Worm (Caenorhabditis elegans) whole organism, L4 larva: ENCODE measurements around the gene C18H7.1.

ENCODE experiments used
- D1046.2 ChIP-seq: fragments of 200-800 bp; sonication (Bioruptor generic); IDR thresholded peaks from 2 replicates; pipeline ENCODE4 v1.3.6; 2022; ENCODE audit warnings: missing genetic modification characterization, missing compliant biosample characterization
- F10B5.3 ChIP-seq: sonication (generic microtip); optimal IDR thresholded peaks from 2 replicates; lab custom pipeline; 2016; ENCODE audit warnings: mild to moderate bottlenecking, missing genetic modification characterization, missing compliant biosample characterization
- F44E2.7 ChIP-seq: fragments of 200-800 bp; sonication (Bioruptor generic); IDR thresholded peaks from 2 replicates; pipeline ENCODE4 v2.1.2; 2022; ENCODE audit warnings: missing genetic modification characterization, missing compliant biosample characterization
- R02D3.7 ChIP-seq: fragments of 150-350 bp; sonication (generic microtip); optimal IDR thresholded peaks from 3 replicates; lab custom pipeline; 2014; ENCODE audit warnings: missing biosample characterization, missing genetic modification characterization
- Y105C5A.15 ChIP-seq: fragments of 200-800 bp; sonication (Bioruptor generic); IDR thresholded peaks from 2 replicates; pipeline ENCODE4 v1.3.6; 2022; ENCODE audit warnings: missing genetic modification characterization, missing compliant biosample characterization
- Y5F2A.4 ChIP-seq: fragments of 200-800 bp; sonication (Bioruptor generic); optimal IDR thresholded peaks from 2 replicates; lab custom pipeline; 2018; ENCODE audit warnings: mild to moderate bottlenecking, missing genetic modification characterization, missing compliant biosample characterization
- aha-1 ChIP-seq: fragments of 150-350 bp; peaks from one replicate; lab custom pipeline; 2014; ENCODE audit warnings: missing biosample characterization, missing genetic modification characterization
- attf-4 ChIP-seq: sonication (generic microtip); optimal IDR thresholded peaks from 3 replicates; lab custom pipeline; 2017; ENCODE audit warnings: missing biosample characterization, missing genetic modification characterization
- ceh-28 ChIP-seq: fragments of 150-350 bp; optimal IDR thresholded peaks from 2 replicates; lab custom pipeline; 2014; ENCODE audit warnings: missing biosample characterization, missing genetic modification reagents, missing genetic modification characterization
- cey-2 ChIP-seq: sonication (generic microtip); optimal IDR thresholded peaks from 3 replicates; lab custom pipeline; 2017; ENCODE audit warnings: missing genetic modification characterization, mild to moderate bottlenecking, missing compliant biosample characterization, antibody characterized with exemption, borderline replicate concordance; ENCODE audit not compliant: insufficient read depth
- daf-12 ChIP-seq: fragments of 150-350 bp; optimal IDR thresholded peaks from 2 replicates; lab custom pipeline; 2014; ENCODE audit warnings: missing biosample characterization, missing genetic modification reagents, missing genetic modification characterization
- daf-16 ChIP-seq, 3 experiments: sonication (generic microtip); optimal IDR thresholded peaks; 2 replicates each; lab custom pipeline; 2016 to 2017; ENCODE audit warnings: missing genetic modification characterization in 3 of 3, missing genetic modification reagents in 3 of 3, mild to moderate bottlenecking in 2 of 3, missing compliant biosample characterization in 2 of 3, missing biosample characterization in 1 of 3, moderate library complexity in 1 of 3
- daf-19 ChIP-seq: fragments of 200-800 bp; sonication (Bioruptor generic); conservative IDR thresholded peaks from 2 replicates; pipeline ENCODE4 v1.3.6; 2022; ENCODE audit warnings: missing genetic modification characterization, missing compliant biosample characterization
- daf-8 ChIP-seq: fragments of 200-800 bp; sonication (Bioruptor generic); IDR thresholded peaks from 2 replicates; pipeline ENCODE4 v1.3.6; 2022; ENCODE audit warnings: missing genetic modification characterization, missing compliant biosample characterization
- dmd-6 ChIP-seq: fragments of 200-800 bp; sonication (Bioruptor generic); IDR thresholded peaks from 2 replicates; pipeline ENCODE4 v1.3.6; 2022; ENCODE audit warnings: missing genetic modification reagents, missing genetic modification characterization, missing compliant biosample characterization
- dmd-9 ChIP-seq: fragments of 200-800 bp; sonication (Bioruptor generic); IDR thresholded peaks from 2 replicates; pipeline ENCODE4 v1.3.6; 2022; ENCODE audit warnings: missing genetic modification reagents, missing genetic modification characterization, missing compliant biosample characterization
- dve-1 ChIP-seq: sonication (generic microtip); optimal IDR thresholded peaks from 2 replicates; lab custom pipeline; 2017; ENCODE audit warnings: antibody characterized with exemption, mild to moderate bottlenecking, missing genetic modification characterization, missing compliant biosample characterization; ENCODE audit not compliant: insufficient read depth
- fos-1 ChIP-seq: fragments of 150-350 bp; optimal IDR thresholded peaks from 2 replicates; lab custom pipeline; 2014; ENCODE audit warnings: missing biosample characterization, missing genetic modification characterization
- hlh-11 ChIP-seq: fragments of 200-800 bp; sonication (Bioruptor generic); optimal IDR thresholded peaks from 2 replicates; lab custom pipeline; 2018; ENCODE audit warnings: mild to moderate bottlenecking, missing genetic modification characterization, missing compliant biosample characterization
- hmg-1.1 ChIP-seq: fragments of 200-800 bp; sonication (Bioruptor generic); IDR thresholded peaks from 2 replicates; pipeline ENCODE4 v1.3.6; 2022; ENCODE audit warnings: missing genetic modification reagents, missing genetic modification characterization, missing compliant biosample characterization
- lim-7 ChIP-seq: fragments of 200-800 bp; sonication (Bioruptor generic); IDR thresholded peaks from 2 replicates; pipeline ENCODE4 v1.3.6; 2022; ENCODE audit warnings: missing genetic modification characterization, missing compliant biosample characterization
- lin-38 ChIP-seq: fragments of 200-800 bp; sonication (Bioruptor generic); IDR thresholded peaks from 2 replicates; pipeline ENCODE4 v1.3.6; 2022; ENCODE audit warnings: missing genetic modification reagents, missing genetic modification characterization, missing compliant biosample characterization
- mes-2 ChIP-seq: sonication (generic microtip); optimal IDR thresholded peaks from 2 replicates; lab custom pipeline; 2016; ENCODE audit warnings: missing genotype, mild to moderate bottlenecking, missing genetic modification characterization, missing compliant biosample characterization; ENCODE audit not compliant: poor library complexity, severe bottlenecking
- mxl-2 ChIP-seq: fragments of 200-800 bp; sonication (Bioruptor generic); conservative IDR thresholded peaks from 2 replicates; pipeline ENCODE4 v1.3.6; 2022; ENCODE audit warnings: missing genetic modification reagents, missing genetic modification characterization, missing compliant biosample characterization
- mxl-3 ChIP-seq: fragments of 200-800 bp; sonication (Bioruptor generic); optimal IDR thresholded peaks from 2 replicates; lab custom pipeline; 2018; ENCODE audit warnings: mild to moderate bottlenecking, missing genetic modification characterization, missing compliant biosample characterization
- nhr-11 ChIP-seq: fragments of 150-350 bp; optimal IDR thresholded peaks from 2 replicates; lab custom pipeline; 2014; ENCODE audit warnings: missing biosample characterization, missing genetic modification characterization
- nhr-28 ChIP-seq: fragments of 150-350 bp; optimal IDR thresholded peaks from 2 replicates; lab custom pipeline; 2014; ENCODE audit warnings: missing biosample characterization, missing genetic modification characterization
- nhr-41 ChIP-seq: fragments of 200-800 bp; sonication (Bioruptor generic); IDR thresholded peaks from 2 replicates; pipeline ENCODE4 v1.3.6; 2022; ENCODE audit warnings: missing genetic modification reagents, missing genetic modification characterization, missing compliant biosample characterization
- nhr-42 ChIP-seq: fragments of 200-800 bp; sonication (Bioruptor generic); IDR thresholded peaks from 2 replicates; pipeline ENCODE4 v1.3.6; 2022; ENCODE audit warnings: missing genetic modification characterization, missing compliant biosample characterization
- nhr-76 ChIP-seq: fragments of 150-350 bp; optimal IDR thresholded peaks from 2 replicates; lab custom pipeline; 2014; ENCODE audit warnings: missing biosample characterization, missing genetic modification characterization
- pqm-1 ChIP-seq: sonication (generic microtip); optimal IDR thresholded peaks from 2 replicates; lab custom pipeline; 2017; ENCODE audit warnings: missing biosample characterization, missing genetic modification characterization
- skn-1 ChIP-seq: fragments of 150-350 bp; optimal IDR thresholded peaks from 2 replicates; lab custom pipeline; 2014; ENCODE audit warnings: missing biosample characterization, missing genetic modification characterization
- spr-1 ChIP-seq: sonication (generic microtip); optimal IDR thresholded peaks from 2 replicates; lab custom pipeline; 2016; ENCODE audit warnings: mild to moderate bottlenecking, missing genetic modification characterization, missing compliant biosample characterization
- tra-1 ChIP-seq: fragments of 200-800 bp; sonication (Bioruptor generic); IDR thresholded peaks from 2 replicates; pipeline ENCODE4 v1.3.6; 2022; ENCODE audit warnings: missing genetic modification reagents, missing genetic modification characterization, missing compliant biosample characterization
- unc-62 ChIP-seq, 3 experiments: fragments of 150-350 bp in 1 of 3; sonication (generic microtip); optimal IDR thresholded peaks in 2 of 3; peaks in 1 of 3; 1 replicate in 1 of 3; 2 replicates in 2 of 3; lab custom pipeline; 2014 to 2017; ENCODE audit warnings: missing biosample characterization in 3 of 3, missing genetic modification characterization in 3 of 3, missing genetic modification reagents in 3 of 3, missing genotype in 1 of 3
- vab-7 ChIP-seq: fragments of 200-800 bp; sonication (Bioruptor generic); IDR thresholded peaks from 2 replicates; pipeline ENCODE4 v1.3.6; 2022; ENCODE audit warnings: missing genetic modification reagents, missing genetic modification characterization, missing compliant biosample characterization
- zfp-2 ChIP-seq: sonication (generic microtip); optimal IDR thresholded peaks from 2 replicates; lab custom pipeline; 2016; ENCODE audit warnings: mild to moderate bottlenecking, missing genetic modification characterization, missing compliant biosample characterization
- zip-2 ChIP-seq: fragments of 150-350 bp; optimal IDR thresholded peaks from 2 replicates; lab custom pipeline; 2014; ENCODE audit warnings: missing biosample characterization, missing genetic modification characterization
- ztf-7 ChIP-seq: fragments of 150-350 bp; optimal IDR thresholded peaks from 2 replicates; lab custom pipeline; 2014; ENCODE audit warnings: missing biosample characterization, missing genetic modification characterization

Gene C18H7.1

DNA sequence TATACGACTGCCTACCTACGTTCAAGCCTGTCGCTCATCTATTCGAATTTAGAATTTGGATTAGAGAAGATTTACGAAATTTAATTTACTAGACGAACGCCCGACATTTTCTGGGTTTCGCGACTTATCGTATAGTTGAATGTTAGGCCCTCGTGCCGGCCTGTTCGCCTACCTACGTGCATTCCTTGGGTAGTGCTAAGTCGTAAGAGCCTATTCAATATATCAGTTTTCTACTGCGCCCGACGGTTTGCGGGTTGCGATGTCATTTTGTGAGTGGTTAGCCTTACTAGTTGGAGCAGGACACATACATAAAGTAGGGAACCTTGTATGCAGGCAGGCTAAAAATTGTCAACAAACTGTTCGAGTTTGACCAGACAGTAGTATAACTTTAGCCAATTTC lies 7.6 kb downstream of the C18H7.1 start:
- TF ChIP-seq aha-1 (tag; lab: Kevin White, UChicago) (peak; percentile 93), dve-1 (tag; lab: Kevin White, UChicago) (no peak)
- TF ChIP-seq, all 104 proteins: peak for 1

DNA sequence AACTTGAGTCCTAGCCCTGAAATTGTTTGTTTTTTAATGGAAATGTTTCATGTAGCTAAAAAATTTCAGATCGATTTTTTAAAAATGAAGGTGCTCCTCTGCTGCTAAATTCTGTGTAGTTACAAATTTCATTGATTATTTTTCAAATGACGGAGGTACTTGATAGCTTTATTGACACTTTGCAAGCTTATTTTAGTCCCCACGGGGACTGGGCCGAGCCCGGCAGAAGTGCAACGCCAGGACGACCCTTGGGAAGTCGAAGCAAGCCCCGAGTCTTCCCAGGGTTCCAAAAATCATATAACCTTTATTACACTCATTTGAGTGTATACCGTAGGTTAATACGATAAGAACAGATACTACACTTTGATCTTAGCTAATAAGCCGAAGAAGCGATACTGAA lies 8.5 kb downstream of the C18H7.1 start:
- TF ChIP-seq ztf-7 (tag; lab: Kevin White, UChicago) (no peak), F10B5.3 (tag; lab: Kevin White, UChicago) (no peak), hmg-1.1 (GFP tag; lab: Robert Waterston, UW) (no peak), mxl-2 (GFP tag; lab: Robert Waterston, UW) (no peak), Y5F2A.4 (GFP tag; lab: Kevin White, UChicago) (no peak), skn-1 (tag; lab: Kevin White, UChicago) (no peak), vab-7 (GFP tag; lab: Robert Waterston, UW) (no peak), pqm-1 (no peak), unc-62 (GFP tag; optimal IDR thresholded peaks at IDR 0.05 in 1 of 2; lab: Kevin White, UChicago) (peak in 1 of 2 experiments; percentile 67), unc-62 (tag; optimal IDR thresholded peaks at IDR 0.05; lab: Kevin White, UChicago) (no peak), ceh-28 (tag; lab: Kevin White, UChicago) (no peak), F44E2.7 (GFP tag; lab: Robert Waterston, UW) (no peak), lim-7 (GFP tag; lab: Robert Waterston, UW) (peak; percentile 19; the same call in 1 of the 2 replicates), Y105C5A.15 (no peak)

DNA sequence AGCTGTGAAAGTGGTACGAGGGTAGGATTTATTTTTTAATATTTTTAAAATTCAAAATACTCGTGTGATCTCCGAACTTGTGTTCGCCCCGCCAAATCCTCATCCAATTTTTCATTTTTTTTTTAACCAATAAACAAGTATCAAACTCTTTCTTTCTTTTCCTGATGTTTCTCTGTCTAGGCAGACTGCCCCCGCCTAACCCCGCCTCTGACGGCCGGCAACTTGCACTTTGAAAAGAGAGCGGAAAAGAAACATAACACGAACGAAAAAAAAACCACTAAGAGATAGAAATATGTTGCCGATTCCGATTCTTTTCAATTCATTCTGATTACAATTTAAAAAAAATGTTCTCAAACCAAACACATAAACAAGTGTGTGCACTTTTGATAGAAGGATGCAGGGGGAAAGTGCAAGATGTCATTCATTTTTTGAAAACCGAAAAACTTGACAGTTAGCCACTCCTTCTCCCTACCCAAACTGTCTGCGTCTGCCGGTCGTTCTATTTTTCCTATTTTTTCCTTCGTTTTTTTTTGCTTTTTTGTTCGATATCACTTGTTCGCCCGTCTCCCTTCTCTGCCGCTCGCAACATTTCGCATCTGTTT lies 10.7 kb downstream of the C18H7.1 start:
- no peak for TF ChIP-seq lin-38 (GFP tag; lab: Robert Waterston, UW)
- TF ChIP-seq nhr-42, result no peak
- peak; percentile 39 for TF ChIP-seq dve-1 (tag; lab: Kevin White, UChicago)
- TF ChIP-seq mxl-3 (GFP tag; lab: Kevin White, UChicago), result no peak
- peak in 1 of 2 experiments; percentile 93 for TF ChIP-seq unc-62 (GFP tag; optimal IDR thresholded peaks at IDR 0.05 in 1 of 2; lab: Kevin White, UChicago)
- no peak for TF ChIP-seq unc-62 (tag; optimal IDR thresholded peaks at IDR 0.05; lab: Kevin White, UChicago)
- no peak for TF ChIP-seq dmd-9 (GFP tag; lab: Robert Waterston, UW)
- no peak for TF ChIP-seq daf-12 (tag; lab: Kevin White, UChicago)
- no peak for TF ChIP-seq D1046.2
- 0 out of 2 replicates have a peak, but pooled peaks have one; percentile 22 for TF ChIP-seq tra-1
- TF ChIP-seq zfp-2 (tag; lab: Kevin White, UChicago), result no peak
- TF ChIP-seq daf-16 (GFP tag; optimal IDR thresholded peaks at IDR 0.05; lab: Kevin White, UChicago), result peak in 1 of 2 experiments; percentile 36
- TF ChIP-seq daf-16 (tag; optimal IDR thresholded peaks at IDR 0.05; lab: Kevin White, UChicago), result peak; percentile 43
- TF ChIP-seq Y105C5A.15, result no peak
- no peak for TF ChIP-seq R02D3.7
- peak; percentile 83 for TF ChIP-seq dmd-6 (GFP tag; lab: Robert Waterston, UW)
- TF ChIP-seq nhr-11, result no peak
- TF ChIP-seq daf-19 (GFP tag; lab: Robert Waterston, UW), result no peak
- TF ChIP-seq nhr-28, result peak; percentile 43
- peak; percentile 91 for TF ChIP-seq nhr-76 (tag; lab: Kevin White, UChicago)
- TF ChIP-seq cey-2, result no peak
- TF ChIP-seq mes-2 (tag; lab: Kevin White, UChicago), result no peak
- no peak for TF ChIP-seq fos-1 (tag; lab: Kevin White, UChicago)
- TF ChIP-seq attf-4, result no peak
- peak; percentile 44 for TF ChIP-seq hlh-11 (tag; lab: Kevin White, UChicago)
- no peak for TF ChIP-seq nhr-41 (GFP tag; lab: Robert Waterston, UW)
- no peak for TF ChIP-seq zip-2 (tag; lab: Kevin White, UChicago)
- no peak for TF ChIP-seq daf-8
- TF ChIP-seq F44E2.7 (GFP tag; lab: Robert Waterston, UW), result no peak
- TF ChIP-seq spr-1, result no peak
